Worm (Caenorhabditis elegans) whole organism, L2 larva: ENCODE results near the gene ZK669.2.

Source experiments
- ceh-82 ChIP-seq: fragments of 150-350 bp; optimal IDR thresholded peaks from 2 replicates; lab custom pipeline; 2014; ENCODE audit warnings: missing biosample characterization, missing genetic modification characterization
- peb-1 ChIP-seq: fragments of 150-350 bp; optimal IDR thresholded peaks from 2 replicates; lab custom pipeline; 2014; ENCODE audit warnings: missing biosample characterization, missing genetic modification characterization
- unc-62 ChIP-seq: fragments of 150-350 bp; optimal IDR thresholded peaks from 2 replicates; lab custom pipeline; 2014; ENCODE audit warnings: missing biosample characterization, missing genetic modification reagents, missing genetic modification characterization

ce11 chrII:7938078-7938477, at the start of gene ZK669.2:
- TF ChIP-seq ceh-82 (no peak), peb-1 (tag; lab: Kevin White, UChicago) (no peak), unc-62 (GFP tag; lab: Kevin White, UChicago) (no peak)
